Fruit fly (Drosophila melanogaster): ENCODE results near the gene hng3.

hng3 gene

dm6 chr3L:721026-721425 is 34.3 kb downstream of the hng3 start (continued):
- no peak for TF ChIP-seq E2f1 (GFP tag; IDR thresholded peaks at IDR 0.05)
- no peak for TF ChIP-seq CG18764 (GFP tag; optimal IDR thresholded peaks at IDR 0.05)
- TF ChIP-seq Spps (tag; optimal IDR thresholded peaks at IDR 0.05), result peak; percentile 19
- TF ChIP-seq CG12744 (GFP tag; optimal IDR thresholded peaks at IDR 0.05), result no peak
- TF ChIP-seq Jarid2 (GFP tag; optimal IDR thresholded peaks at IDR 0.05), result no peak
- no peak for TF ChIP-seq CG18011 (GFP tag; optimal IDR thresholded peaks at IDR 0.05)
- peak; percentile 53; the same call in 2 of the 3 replicates for TF ChIP-seq row (GFP tag; IDR thresholded peaks at IDR 0.05)
- no peak for TF ChIP-seq CG15514 (GFP tag; optimal IDR thresholded peaks at IDR 0.05)
- peak; percentile 35 for TF ChIP-seq org-1 (GFP tag; optimal IDR thresholded peaks at IDR 0.05)
- no peak for TF ChIP-seq grn (GFP tag; optimal IDR thresholded peaks at IDR 0.05)
- peak; percentile 4 for TF ChIP-seq CG17385 (GFP tag; optimal IDR thresholded peaks at IDR 0.05)
- peak; percentile 13 for TF ChIP-seq CG13775 (GFP tag; optimal IDR thresholded peaks at IDR 0.05)
- TF ChIP-seq CG9727 (GFP tag; optimal IDR thresholded peaks at IDR 0.05), result peak; percentile 29
- TF ChIP-seq Ptx1 (GFP tag; IDR thresholded peaks at IDR 0.05), result peak; percentile 31; the same call in 1 of the 2 replicates
- TF ChIP-seq yki (optimal IDR thresholded peaks at IDR 0.05), result no peak
- no peak for TF ChIP-seq CG15696 (tag; optimal IDR thresholded peaks at IDR 0.05)
- no peak for TF ChIP-seq Atf3 (GFP tag; optimal IDR thresholded peaks at IDR 0.05)
- no peak for TF ChIP-seq cg (GFP tag; optimal IDR thresholded peaks at IDR 0.05)
- TF ChIP-seq CG11085 (GFP tag; IDR thresholded peaks at IDR 0.05), result no peak
- no peak for TF ChIP-seq CG33557 (GFP tag; optimal IDR thresholded peaks at IDR 0.05)
- TF ChIP-seq CG11695 (GFP tag; IDR thresholded peaks at IDR 0.05), result no peak
- no peak for TF ChIP-seq CG11456 (GFP tag; IDR thresholded peaks at IDR 0.05)
- TF ChIP-seq Dp (GFP tag; optimal IDR thresholded peaks at IDR 0.05), result no peak
- TF ChIP-seq Dbx (GFP tag; IDR thresholded peaks at IDR 0.05), result no peak
- TF ChIP-seq scrt (GFP tag; optimal IDR thresholded peaks at IDR 0.05), result no peak
- TF ChIP-seq CHES-1-like (GFP tag; optimal IDR thresholded peaks at IDR 0.05), result no peak
- TF ChIP-seq bab2 (GFP tag; optimal IDR thresholded peaks at IDR 0.05), result no peak
- TF ChIP-seq Ravus (GFP tag; IDR thresholded peaks at IDR 0.05), result no peak
- TF ChIP-seq mam (GFP tag; optimal IDR thresholded peaks at IDR 0.05), result no peak
- no peak for TF ChIP-seq Nf-YA (GFP tag; IDR thresholded peaks at IDR 0.05)
- TF ChIP-seq CG16863 (GFP tag; optimal IDR thresholded peaks at IDR 0.05), result peak; percentile 21
- no peak for TF ChIP-seq Poxn (GFP tag; IDR thresholded peaks at IDR 0.05)
- no peak for TF ChIP-seq CG11696 (GFP tag; IDR thresholded peaks at IDR 0.05)
- TF ChIP-seq al (GFP tag; IDR thresholded peaks at IDR 0.05), result no peak
- TF ChIP-seq sens (GFP tag), result peak; percentile 95
- TF ChIP-seq CG14710 (tag; optimal IDR thresholded peaks at IDR 0.05), result peak; percentile 29
- no peak for TF ChIP-seq pan (optimal IDR thresholded peaks at IDR 0.05)
- TF ChIP-seq pan (GFP tag; optimal IDR thresholded peaks at IDR 0.05 in 1 of 2, IDR thresholded peaks at IDR 0.05 in 1 of 2), result no peak
- TF ChIP-seq Bgb (GFP tag; IDR thresholded peaks at IDR 0.05; ENCODE audit: partially characterized antibody), result no peak
- no peak for TF ChIP-seq Lpt (GFP tag; optimal IDR thresholded peaks at IDR 0.05)
- no peak for TF ChIP-seq usp (GFP tag; optimal IDR thresholded peaks at IDR 0.05)
- no peak for TF ChIP-seq ase (GFP tag; IDR thresholded peaks at IDR 0.05)
- no peak for TF ChIP-seq CrebB (tag; optimal IDR thresholded peaks at IDR 0.05)
- TF ChIP-seq toy (GFP tag; IDR thresholded peaks at IDR 0.05), result no peak
- TF ChIP-seq CG6791 (GFP tag; IDR thresholded peaks at IDR 0.05; ENCODE audit: partially characterized antibody), result no peak
- no peak for TF ChIP-seq odd (GFP tag; optimal IDR thresholded peaks at IDR 0.05)
- no peak for TF ChIP-seq sr (GFP tag; IDR thresholded peaks at IDR 0.05)
- no peak for TF ChIP-seq Ets97D (GFP tag; optimal IDR thresholded peaks at IDR 0.05)
- no peak for TF ChIP-seq Scr (GFP tag; IDR thresholded peaks at IDR 0.05; ENCODE audit: partially characterized antibody)
- peak; percentile 83 for TF ChIP-seq CG1603 (tag; optimal IDR thresholded peaks at IDR 0.05)
- no peak for TF ChIP-seq CG13287 (GFP tag; IDR thresholded peaks at IDR 0.05; ENCODE audit: partially characterized antibody)
- TF ChIP-seq CG7745 (tag; optimal IDR thresholded peaks at IDR 0.05), result no peak
- no peak for TF ChIP-seq gcm2 (GFP tag; optimal IDR thresholded peaks at IDR 0.05)

Data from whole organism, embryonic.